Fruit fly (Drosophila melanogaster) whole organism, larva: Measurements from ENCODE around the gene Acat2.
A peak's percentile ranks its signal among the peaks of the same experiment; 100 is the strongest.

Experiments used
- noc ChIP-seq: fragments of 200-800 bp; sonication (Bioruptor generic); optimal IDR thresholded peaks from 3 replicates; lab custom pipeline; 2019; ENCODE audit warnings: missing biosample characterization, mild to moderate bottlenecking, missing genetic modification characterization, moderate library complexity

The Acat2 gene

DNA sequence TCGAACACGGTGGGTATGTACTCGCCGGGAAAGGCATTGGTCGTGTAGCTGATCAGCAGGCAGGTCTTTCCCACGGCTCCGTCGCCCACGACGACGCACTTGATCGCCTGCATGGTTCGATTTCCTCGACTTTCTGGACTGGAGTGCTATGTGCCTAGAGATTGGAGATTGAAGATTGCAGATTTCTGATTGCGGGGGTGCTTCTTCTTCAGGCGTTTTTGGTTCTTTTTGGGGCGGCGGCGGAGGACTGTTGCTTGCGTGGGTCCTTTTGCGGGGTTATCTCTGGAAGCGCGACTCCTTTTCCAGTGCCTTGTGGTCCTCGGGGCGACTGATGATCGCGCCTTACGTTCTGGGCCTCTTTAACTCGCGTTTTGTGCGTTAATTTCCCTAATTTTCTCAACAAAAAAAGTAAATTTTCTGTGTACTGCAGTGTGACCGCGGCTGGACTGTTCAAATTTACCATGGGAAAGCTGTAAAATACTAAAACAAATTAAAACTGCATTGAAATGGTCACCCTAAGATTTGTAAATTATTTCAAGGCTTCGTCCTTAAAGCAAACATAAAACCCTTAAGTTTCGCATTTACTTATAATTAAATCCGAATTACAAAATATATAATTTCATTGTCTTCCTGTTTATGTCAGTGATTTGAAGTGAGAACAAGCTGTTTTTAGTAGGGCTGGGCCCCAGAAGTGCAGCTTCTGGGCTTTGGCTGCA lies at the start of gene Acat2, which contains the start of gene Rac1:
Gene Acat2, plus strand, starts transcription at position 711 of the 716 bp plus-strand sequence.
Gene Rac1, minus strand, starts transcription at position 450 of the 716 bp plus-strand sequence.
- TF ChIP-seq noc (tag; lab: Kevin White, UChicago), result no peak

- TF ChIP-seq noc (tag; lab: Kevin White, UChicago), result no peak
Observed at dm6 chr3L:1256061-1256780, 46.5 kb upstream of the Acat2 start, which contains the start of gene tfc. tfc (plus strand) TSS chr3L:1256449.

dm6 chr3L:1258547-1258946 lies 44.2 kb upstream of the Acat2 start:
- TF ChIP-seq noc (tag; lab: Kevin White, UChicago), result no peak

DNA sequence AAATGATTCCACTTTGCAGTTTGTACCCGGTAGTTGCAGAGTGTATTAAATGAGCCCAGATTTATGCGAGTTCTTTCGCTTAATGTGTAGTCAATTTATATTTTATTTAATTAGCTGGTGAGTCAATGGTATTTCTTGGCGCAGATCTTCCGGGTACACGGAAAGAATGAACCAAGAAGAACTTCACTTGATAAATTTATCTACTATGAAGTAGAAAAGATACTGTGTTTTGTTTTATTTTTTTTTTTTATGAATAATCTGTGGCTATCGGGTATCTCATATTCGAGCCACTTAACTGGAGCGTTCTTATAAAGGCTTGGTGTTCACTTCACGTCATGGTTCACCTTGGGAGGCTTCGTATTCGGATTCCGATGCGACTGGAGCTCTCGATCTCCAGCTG lies 37.7 kb upstream of the Acat2 start:
- no peak for TF ChIP-seq noc (tag; lab: Kevin White, UChicago)

- TF ChIP-seq noc (tag; lab: Kevin White, UChicago), result no peak
Observed at dm6 chr3L:1265423-1266002, 37.2 kb upstream of the Acat2 start.

DNA sequence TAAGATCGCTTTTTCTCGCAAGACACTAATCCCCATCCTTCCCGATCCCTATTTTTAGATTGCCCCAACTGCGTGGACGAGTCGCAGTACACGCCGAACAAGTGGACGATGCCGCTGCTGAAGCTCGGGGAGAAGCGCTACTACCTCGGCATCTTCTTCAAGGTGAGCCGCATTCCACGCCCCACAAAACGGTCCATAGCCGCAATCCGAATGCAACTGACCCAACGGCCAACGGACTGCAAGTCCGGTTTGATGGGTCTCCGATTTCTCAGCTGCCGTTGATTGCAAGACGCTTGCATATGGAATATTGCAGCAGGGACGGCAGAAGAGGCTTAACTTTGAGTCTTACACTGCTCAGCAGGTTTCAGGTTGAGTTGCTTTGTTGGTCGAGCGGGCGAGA lies 33.7 kb upstream of the Acat2 start:
- no peak for TF ChIP-seq noc (tag; lab: Kevin White, UChicago)

DNA sequence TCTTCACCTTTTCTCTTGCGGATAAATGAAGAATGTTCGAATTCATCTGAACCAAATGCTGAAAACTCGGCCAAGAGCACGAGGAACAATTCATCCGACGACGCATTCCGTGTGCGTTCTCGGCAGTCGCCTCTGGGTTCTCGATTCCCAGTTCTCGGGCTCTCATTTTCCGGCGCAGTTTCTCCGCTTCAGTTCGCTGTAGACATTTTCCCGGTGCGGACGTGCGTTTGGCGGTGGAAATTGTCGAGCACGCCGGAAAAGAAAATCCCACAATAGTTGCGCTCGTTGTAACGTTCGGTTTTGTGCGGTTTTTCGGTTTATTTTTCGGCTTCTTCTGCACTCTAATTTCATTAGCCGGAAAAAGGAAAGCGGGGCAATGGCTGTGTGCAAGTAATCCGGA lies 27.0 kb upstream of the Acat2 start, which contains the start of gene CG32333:
Gene CG32333, plus strand, starts transcription at position 190 of the 400 bp plus-strand sequence.
- TF ChIP-seq noc (tag; lab: Kevin White, UChicago), result no peak

DNA sequence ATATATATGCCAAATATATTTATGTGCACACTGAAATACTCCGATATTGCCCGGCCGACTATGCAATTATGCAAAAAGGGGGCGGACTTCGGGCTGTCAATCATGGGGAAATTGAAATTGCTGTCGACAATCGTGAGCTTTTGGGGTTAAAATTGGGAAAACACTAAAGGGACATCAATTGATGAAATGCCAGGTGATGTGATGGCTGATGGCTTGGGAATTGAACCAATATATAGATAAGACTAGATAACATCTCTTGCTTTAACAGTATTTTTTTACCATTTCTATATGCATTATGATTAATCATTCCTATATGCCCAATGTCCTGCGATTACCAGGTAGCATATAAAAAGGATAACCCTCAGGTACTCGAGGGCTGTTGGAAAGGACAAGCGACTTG lies 24.8 kb upstream of the Acat2 start:
- TF ChIP-seq noc (tag; lab: Kevin White, UChicago), result no peak

DNA sequence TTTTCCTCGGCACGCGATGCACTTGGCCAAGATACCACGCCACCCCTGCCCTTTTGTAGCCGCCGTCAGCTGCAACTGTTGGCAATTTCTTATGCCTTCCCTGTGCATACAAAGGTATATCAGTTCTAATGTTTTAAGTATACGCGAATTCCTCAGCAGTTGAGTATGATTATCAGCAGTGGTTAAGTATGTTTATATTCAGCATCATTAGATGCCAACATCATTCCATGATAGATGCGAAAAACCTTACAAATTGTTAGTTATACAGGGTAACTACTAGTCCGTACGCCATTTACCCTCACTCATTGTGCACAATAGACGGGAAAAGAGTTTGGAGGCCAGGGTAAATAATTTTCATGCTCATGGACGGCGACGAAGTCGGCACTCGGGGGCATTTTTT lies 23.1 kb upstream of the Acat2 start:
- no peak for TF ChIP-seq noc (tag; lab: Kevin White, UChicago)

DNA sequence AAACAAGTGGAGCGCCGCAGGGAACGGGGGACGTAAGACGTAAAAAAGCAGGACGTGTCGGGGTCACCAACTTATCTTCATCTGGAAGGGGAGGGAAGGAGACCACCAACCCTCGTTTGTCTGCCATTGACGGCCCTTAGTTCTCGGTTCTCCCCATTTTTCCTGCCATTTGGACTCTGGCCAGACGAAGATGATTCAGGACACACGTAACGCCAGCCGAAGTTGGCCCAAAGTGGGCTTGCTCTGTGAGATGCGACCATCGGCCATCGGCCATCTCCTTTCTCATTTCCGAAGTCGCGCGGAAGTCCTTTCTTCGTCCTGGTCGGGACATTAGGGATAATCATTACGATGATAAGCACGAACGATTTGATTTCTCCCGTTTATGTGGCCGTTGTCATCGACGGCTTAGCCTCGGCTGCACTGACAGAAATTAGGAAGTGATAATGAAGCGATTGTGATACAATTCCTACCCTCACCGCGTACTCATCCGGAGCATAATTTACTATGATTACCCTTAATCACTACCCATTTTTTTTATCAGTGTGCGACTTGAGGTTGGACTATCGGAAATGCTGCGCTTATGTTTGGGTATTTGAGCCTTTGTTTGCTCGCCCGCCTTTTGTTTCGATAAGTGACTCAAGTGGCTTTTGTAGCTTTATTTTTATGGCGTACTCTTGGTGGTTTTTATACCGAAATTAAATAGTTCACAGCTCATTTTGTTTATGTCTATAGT lies 21.7 kb upstream of the Acat2 start:
- TF ChIP-seq noc (tag; lab: Kevin White, UChicago), result no peak

dm6 chr3L:1294835-1295234 lies 7.9 kb upstream of the Acat2 start:
- no peak for TF ChIP-seq noc (tag; lab: Kevin White, UChicago)

- no peak for TF ChIP-seq noc (tag; lab: Kevin White, UChicago)
Observed at dm6 chr3L:1295693-1296092, 7.1 kb upstream of the Acat2 start, which contains the start of gene Rabex-5. Rabex-5 (plus strand) TSS chr3L:1295913.

dm6 chr3L:1298509-1298908 lies 4.2 kb upstream of the Acat2 start, which contains the start of gene scf:
scf (plus strand) TSS chr3L:1298672.
- TF ChIP-seq noc (tag; lab: Kevin White, UChicago), result no peak

DNA sequence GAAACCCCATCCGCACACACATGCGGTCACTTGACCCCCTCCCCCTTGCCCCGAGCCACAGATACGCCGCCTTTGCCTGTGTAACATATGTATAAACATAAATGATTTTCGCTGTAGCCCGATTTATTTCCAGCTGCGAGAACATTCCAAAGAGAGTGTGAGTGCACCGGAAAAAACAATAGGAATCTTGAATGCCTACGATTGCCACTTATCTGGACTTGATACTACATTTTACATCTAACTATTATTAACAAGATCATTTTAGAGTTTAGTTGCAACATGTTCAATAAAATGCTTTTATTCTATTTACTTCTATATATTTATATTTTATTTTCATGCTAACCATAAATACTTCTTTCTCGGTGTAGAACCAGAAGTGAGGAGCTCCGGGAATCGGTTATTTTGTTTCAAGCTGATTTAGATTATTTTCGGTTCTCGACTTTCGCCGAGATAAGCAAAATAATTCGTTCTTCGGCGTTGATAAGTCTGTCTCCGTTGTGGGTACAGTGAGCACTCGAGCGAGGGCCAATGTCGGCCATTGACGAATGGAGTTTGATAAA lies 2.6 kb upstream of the Acat2 start:
- TF ChIP-seq noc (tag; lab: Kevin White, UChicago), result peak; percentile 95

- TF ChIP-seq noc (tag; lab: Kevin White, UChicago), result no peak
Observed at dm6 chr3L:1302950-1303352, 207 bp downstream of the Acat2 start.
